Worm (Caenorhabditis elegans) whole organism, L3 larva: ENCODE measurements around the gene csa-1.

Source experiments
- ceh-9 ChIP-seq: sonication (generic microtip); optimal IDR thresholded peaks from 2 replicates; lab custom pipeline; 2018; ENCODE audit warnings: missing biosample characterization, missing genetic modification characterization
- elt-1 ChIP-seq: fragments of 150-350 bp; optimal IDR thresholded peaks from 2 replicates; lab custom pipeline; 2014; ENCODE audit warnings: missing biosample characterization, missing genetic modification characterization
- nhr-11 ChIP-seq: fragments of 150-350 bp; optimal IDR thresholded peaks from 2 replicates; lab custom pipeline; 2014; ENCODE audit warnings: missing biosample characterization, missing genetic modification characterization
- nhr-76 ChIP-seq: fragments of 150-350 bp; sonication (generic microtip); optimal IDR thresholded peaks from 5 replicates; lab custom pipeline; 2014; ENCODE audit warnings: missing biosample characterization, missing genetic modification characterization
- pqm-1 ChIP-seq: fragments of 150-350 bp; optimal IDR thresholded peaks from 2 replicates; lab custom pipeline; 2017; ENCODE audit warnings: missing biosample characterization, missing genetic modification characterization, inconsistent platforms
- snpc-4 ChIP-seq: fragments of 150-350 bp; optimal IDR thresholded peaks from 2 replicates; lab custom pipeline; 2014; ENCODE audit warnings: missing biosample characterization, missing genetic modification characterization
- unc-39 ChIP-seq: sonication (generic microtip); optimal IDR thresholded peaks from 4 replicates; lab custom pipeline; 2017; ENCODE audit warnings: missing biosample characterization, missing genetic modification characterization

ce11 chrII:9299679-9300078, 19.8 kb downstream of the csa-1 start:
- TF ChIP-seq elt-1 (tag; lab: Kevin White, UChicago) (no peak), snpc-4 (tag; lab: Kevin White, UChicago) (no peak), unc-39 (tag; lab: Kevin White, UChicago) (no peak), pqm-1 (tag; lab: Kevin White, UChicago) (no peak), nhr-11 (no peak), ceh-9 (no peak), nhr-76 (no peak)
